Fruit fly (Drosophila melanogaster): ENCODE measurements around the gene mgl.

mgl gene

DNA sequence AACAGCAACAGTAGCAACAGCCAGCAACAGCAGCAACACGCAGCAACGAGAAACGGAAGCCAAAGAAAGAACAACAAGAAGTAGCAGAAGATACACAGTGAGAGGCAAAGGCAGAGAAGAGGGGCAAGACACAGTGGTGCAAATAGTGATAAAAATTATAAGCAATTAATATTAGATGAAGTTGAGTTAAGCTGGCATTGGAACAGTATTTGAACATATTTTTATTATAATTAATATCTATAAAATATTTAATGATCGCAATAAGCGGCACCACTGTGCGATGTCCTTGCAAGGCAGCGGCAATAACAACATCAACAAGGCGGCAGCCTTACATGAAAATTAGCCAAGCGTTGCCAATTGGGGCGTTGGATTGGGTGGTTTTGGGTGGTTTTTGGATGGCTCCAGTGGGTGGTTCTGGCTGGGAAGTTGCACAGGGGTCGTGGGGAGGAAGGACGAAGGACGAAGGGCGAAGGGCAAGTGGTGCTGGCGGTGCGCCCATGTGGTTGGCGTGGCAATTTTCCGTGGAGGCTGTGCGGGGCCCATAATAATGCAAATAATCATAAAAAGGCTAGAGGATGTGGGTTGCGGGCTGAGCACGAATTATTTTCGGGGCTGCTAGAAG lies 68.4 kb downstream of the mgl start (continued):
- TF ChIP-seq HHEX (GFP tag; optimal IDR thresholded peaks at IDR 0.05) = peak; percentile 45
- TF ChIP-seq ssp (GFP tag; IDR thresholded peaks at IDR 0.05) = peak; percentile 20; the same call in 1 of the 2 replicates
- no peak for TF ChIP-seq CG14667 (GFP tag; IDR thresholded peaks at IDR 0.05)
- no peak for TF ChIP-seq CG3838 (GFP tag; optimal IDR thresholded peaks at IDR 0.05)
- TF ChIP-seq CG12659 (GFP tag; optimal IDR thresholded peaks at IDR 0.05) = peak; percentile 28
- peak in 1 of 2 experiments; percentile 46 for TF ChIP-seq Hr51 (GFP tag; optimal IDR thresholded peaks at IDR 0.05)
- TF ChIP-seq CG1233 (GFP tag; optimal IDR thresholded peaks at IDR 0.05) = no peak

- TF ChIP-seq Camta (GFP tag; optimal IDR thresholded peaks at IDR 0.05) = peak; percentile 37
- TF ChIP-seq Awh (GFP tag; IDR thresholded peaks at IDR 0.05) = peak; percentile 70
- no peak for TF ChIP-seq CG11085 (GFP tag; IDR thresholded peaks at IDR 0.05)
- TF ChIP-seq CG15601 (tag; optimal IDR thresholded peaks at IDR 0.05) = peak; percentile 8
- no peak for TF ChIP-seq stwl (tag; optimal IDR thresholded peaks at IDR 0.05)
- TF ChIP-seq crc (GFP tag; optimal IDR thresholded peaks at IDR 0.05) = peak; percentile 18
- TF ChIP-seq CG13296 (GFP tag; optimal IDR thresholded peaks at IDR 0.05) = peak; percentile 24
- TF ChIP-seq gro (GFP tag; optimal IDR thresholded peaks at IDR 0.05) = peak; percentile 20
- no peak for TF ChIP-seq trh (GFP tag; optimal IDR thresholded peaks at IDR 0.05)
- peak; percentile 49; the same call in 1 of the 2 replicates for TF ChIP-seq sens-2 (GFP tag; IDR thresholded peaks at IDR 0.05)
- no peak for TF ChIP-seq CG15479 (GFP tag; optimal IDR thresholded peaks at IDR 0.05)
- no peak for TF ChIP-seq tna (GFP tag; IDR thresholded peaks at IDR 0.05; ENCODE audit: partially characterized antibody)
- TF ChIP-seq br (optimal IDR thresholded peaks at IDR 0.05) = no peak
- no peak for TF ChIP-seq CG34376 (GFP tag; optimal IDR thresholded peaks at IDR 0.05)
- TF ChIP-seq en (GFP tag; optimal IDR thresholded peaks at IDR 0.05) = peak; percentile 27
- no peak for TF ChIP-seq CG2202 (tag; optimal IDR thresholded peaks at IDR 0.05)
- no peak for TF ChIP-seq Ravus (GFP tag; IDR thresholded peaks at IDR 0.05)
- TF ChIP-seq Dref (GFP tag; IDR thresholded peaks at IDR 0.05) = no peak
- TF ChIP-seq nmo (GFP tag; optimal IDR thresholded peaks at IDR 0.05) = peak; percentile 66
- peak; percentile 2 for TF ChIP-seq Hey (tag; optimal IDR thresholded peaks at IDR 0.05)
- TF ChIP-seq CG10267 (tag; optimal IDR thresholded peaks at IDR 0.05) = peak; percentile 35
- TF ChIP-seq CG14014 (GFP tag; IDR thresholded peaks at IDR 0.05) = peak; percentile 70
- peak; percentile 95 for TF ChIP-seq sens (GFP tag)
- TF ChIP-seq CG14441 (GFP tag; IDR thresholded peaks at IDR 0.05) = peak; percentile 65
- no peak for TF ChIP-seq Spps (tag; optimal IDR thresholded peaks at IDR 0.05)
- TF ChIP-seq Sry-δ (GFP tag; optimal IDR thresholded peaks at IDR 0.05) = peak; percentile 28
- TF ChIP-seq CG11504 (tag; optimal IDR thresholded peaks at IDR 0.05) = peak; percentile 79
- TF ChIP-seq CG1792 (GFP tag; optimal IDR thresholded peaks at IDR 0.05) = peak; percentile 27
- no peak for TF ChIP-seq gt (GFP tag; IDR thresholded peaks at IDR 0.05)
- peak; percentile 9 for TF ChIP-seq fd3F (GFP tag; optimal IDR thresholded peaks at IDR 0.05)
- peak; percentile 75 for TF ChIP-seq CG12071 (GFP tag; optimal IDR thresholded peaks at IDR 0.05)
- TF ChIP-seq CG17328 (GFP tag; IDR thresholded peaks at IDR 0.05) = peak; percentile 77
- peak; percentile 55; the same call in 1 of the 3 replicates for TF ChIP-seq ken (GFP tag; IDR thresholded peaks at IDR 0.05)
- TF ChIP-seq yki (optimal IDR thresholded peaks at IDR 0.05) = no peak
- TF ChIP-seq sna (GFP tag; IDR thresholded peaks at IDR 0.05; ENCODE audit: partially characterized antibody) = no peak
- no peak for TF ChIP-seq CG9876 (GFP tag; optimal IDR thresholded peaks at IDR 0.05)
- no peak for TF ChIP-seq Sry-β (GFP tag; optimal IDR thresholded peaks at IDR 0.05)
- TF ChIP-seq sisA (GFP tag; IDR thresholded peaks at IDR 0.05) = peak; percentile 70
- TF ChIP-seq Gug (GFP tag; IDR thresholded peaks at IDR 0.05) = peak; percentile 69
- peak; percentile 58 for TF ChIP-seq CG13894 (tag; optimal IDR thresholded peaks at IDR 0.05)
- TF ChIP-seq lilli (GFP tag; optimal IDR thresholded peaks at IDR 0.05) = peak; percentile 64
- TF ChIP-seq CG17829 (tag; optimal IDR thresholded peaks at IDR 0.05) = no peak
- no peak for TF ChIP-seq vnd (GFP tag; IDR thresholded peaks at IDR 0.05; ENCODE audit: partially characterized antibody)
These were observed 83.9 kb downstream of the mgl start for dm6 chrX:9416045-9416444.

Data from whole organism, embryonic.